Fruit fly (Drosophila melanogaster) whole organism, prepupa: ENCODE results near the gene Myo61F.
A peak's percentile ranks its signal among the peaks of the same experiment; 100 is the strongest.

ENCODE experiments used
- Blimp-1 ChIP-seq: fragments of 200-800 bp; sonication (Bioruptor generic); optimal IDR thresholded peaks from 3 replicates; lab custom pipeline; 2017; ENCODE audit warnings: missing biosample characterization, missing genetic modification characterization, mild to moderate bottlenecking, moderate library complexity, missing genetic modification reagents
- CG10631 ChIP-seq: fragments of 200-800 bp; sonication (Bioruptor generic); optimal IDR thresholded peaks from 2 replicates; lab custom pipeline; 2016; ENCODE audit warnings: missing biosample characterization, missing genetic modification characterization
- CG10669 ChIP-seq: fragments of 200-800 bp; sonication (Bioruptor generic); optimal IDR thresholded peaks from 3 replicates; lab custom pipeline; 2018; ENCODE audit warnings: missing biosample characterization, mild to moderate bottlenecking, missing genetic modification characterization, moderate library complexity
- CG11294 ChIP-seq: fragments of 200-800 bp; sonication (Bioruptor generic); IDR thresholded peaks from 2 replicates; pipeline ENCODE4 v1.3.6; 2022; ENCODE audit warnings: missing biosample characterization, missing genetic modification characterization
- CG11762 ChIP-seq: fragments of 200-800 bp; sonication (Bioruptor generic); optimal IDR thresholded peaks from 3 replicates; lab custom pipeline; 2016; ENCODE audit warnings: missing biosample characterization, missing genetic modification characterization; ENCODE audit not compliant: insufficient read depth
- CG11902 ChIP-seq: fragments of 200-800 bp; sonication (Bioruptor generic); optimal IDR thresholded peaks from 3 replicates; lab custom pipeline; 2016; ENCODE audit warnings: missing biosample characterization, missing genetic modification characterization
- CG15336 ChIP-seq: fragments of 200-800 bp; sonication (Bioruptor generic); IDR thresholded peaks from 2 replicates; pipeline ENCODE4 v1.3.6; 2022; ENCODE audit warnings: missing biosample characterization, missing genetic modification characterization
- CG1621 ChIP-seq: fragments of 200-800 bp; sonication (Bioruptor generic); optimal IDR thresholded peaks from 3 replicates; lab custom pipeline; 2018; ENCODE audit warnings: missing biosample characterization, mild to moderate bottlenecking, missing genetic modification characterization
- CG3032 ChIP-seq: fragments of 200-800 bp; optimal IDR thresholded peaks from 2 replicates; lab custom pipeline; 2019; ENCODE audit warnings: missing biosample characterization, mild to moderate bottlenecking, missing genetic modification characterization, moderate library complexity
- CG31627 ChIP-seq: fragments of 200-800 bp; sonication (Bioruptor generic); optimal IDR thresholded peaks from 3 replicates; lab custom pipeline; 2016; ENCODE audit warnings: missing biosample characterization, missing genetic modification characterization
- CG32006 ChIP-seq: fragments of 200-800 bp; sonication (Bioruptor generic); optimal IDR thresholded peaks from 3 replicates; lab custom pipeline; 2017; ENCODE audit warnings: missing biosample characterization, mild to moderate bottlenecking, missing genetic modification characterization
- CG34406 ChIP-seq: fragments of 200-800 bp; sonication (Bioruptor generic); optimal IDR thresholded peaks from 3 replicates; lab custom pipeline; 2016; ENCODE audit warnings: missing biosample characterization, missing genetic modification characterization
- CG3919 ChIP-seq: fragments of 200-800 bp; sonication (Bioruptor generic); optimal IDR thresholded peaks from 3 replicates; lab custom pipeline; 2016; ENCODE audit warnings: missing biosample characterization, missing genetic modification characterization
- CG6276 ChIP-seq: fragments of 200-800 bp; sonication (Bioruptor generic); optimal IDR thresholded peaks from 2 replicates; lab custom pipeline; 2017; ENCODE audit warnings: missing biosample characterization, mild to moderate bottlenecking, missing genetic modification characterization
- CG6792 ChIP-seq: fragments of 200-800 bp; sonication (Bioruptor generic); optimal IDR thresholded peaks from 3 replicates; lab custom pipeline; 2016; ENCODE audit warnings: missing biosample characterization, missing genetic modification characterization
- CG6854 ChIP-seq: fragments of 200-800 bp; sonication (Bioruptor generic); optimal IDR thresholded peaks from 2 replicates; lab custom pipeline; 2017; ENCODE audit warnings: missing biosample characterization, mild to moderate bottlenecking, missing genetic modification characterization
- CG7368 ChIP-seq: fragments of 200-800 bp; sonication (Bioruptor generic); optimal IDR thresholded peaks from 3 replicates; lab custom pipeline; 2016; ENCODE audit warnings: missing biosample characterization, missing genetic modification characterization
- CG8119 ChIP-seq: fragments of 200-800 bp; sonication (Bioruptor generic); IDR thresholded peaks from 3 replicates; pipeline ENCODE4 v1.3.6; 2022; ENCODE audit warnings: missing biosample characterization, missing genetic modification characterization
- CG9139 ChIP-seq: fragments of 200-800 bp; sonication (Bioruptor generic); optimal IDR thresholded peaks from 3 replicates; lab custom pipeline; 2017; ENCODE audit warnings: missing biosample characterization, mild to moderate bottlenecking, missing genetic modification characterization
- Eip75B ChIP-seq: fragments of 200-800 bp; sonication (Bioruptor generic); optimal IDR thresholded peaks from 3 replicates; lab custom pipeline; 2016; ENCODE audit warnings: missing biosample characterization, missing genetic modification characterization
- Eip78C ChIP-seq: fragments of 200-800 bp; sonication (Bioruptor generic); peaks from one replicate; lab custom pipeline; 2016; ENCODE audit warnings: missing biosample characterization, missing genetic modification characterization
- Gug ChIP-seq: fragments of 200-800 bp; sonication (Bioruptor generic); IDR thresholded peaks from 2 replicates; pipeline ENCODE4 v1.3.6; 2022; ENCODE audit warnings: missing biosample characterization, missing genetic modification characterization
- Hr38 ChIP-seq: sonication (Bioruptor generic); optimal IDR thresholded peaks from 2 replicates; lab custom pipeline; 2016; ENCODE audit warnings: missing biosample characterization, missing genetic modification characterization
- Hr4 ChIP-seq: fragments of 200-800 bp; sonication (Bioruptor generic); optimal IDR thresholded peaks from 3 replicates; lab custom pipeline; 2016; ENCODE audit warnings: missing biosample characterization, missing genetic modification characterization
- Lpt ChIP-seq: fragments of 200-800 bp; sonication (Bioruptor generic); optimal IDR thresholded peaks from 3 replicates; lab custom pipeline; 2016; ENCODE audit warnings: missing biosample characterization, missing genetic modification characterization
- Met ChIP-seq: fragments of 200-800 bp; sonication (Bioruptor generic); optimal IDR thresholded peaks from 3 replicates; lab custom pipeline; 2016; ENCODE audit warnings: missing biosample characterization, missing genetic modification characterization
- Smox ChIP-seq: fragments of 200-800 bp; sonication (Bioruptor generic); optimal IDR thresholded peaks from 3 replicates; lab custom pipeline; 2016; ENCODE audit warnings: missing biosample characterization, missing genetic modification characterization
- Sox14 ChIP-seq: fragments of 200-800 bp; sonication (Bioruptor generic); optimal IDR thresholded peaks from 3 replicates; lab custom pipeline; 2016; ENCODE audit warnings: missing biosample characterization, missing genetic modification characterization
- Sox15 ChIP-seq: fragments of 200-800 bp; sonication (Bioruptor generic); optimal IDR thresholded peaks from 3 replicates; lab custom pipeline; 2016; ENCODE audit warnings: missing biosample characterization, missing genetic modification characterization
- achi ChIP-seq: fragments of 200-800 bp; sonication (Bioruptor generic); optimal IDR thresholded peaks from 3 replicates; lab custom pipeline; 2016; ENCODE audit warnings: missing biosample characterization, missing genetic modification characterization
- acj6 ChIP-seq: fragments of 200-800 bp; sonication (Bioruptor generic); optimal IDR thresholded peaks from 3 replicates; lab custom pipeline; 2016; ENCODE audit warnings: missing biosample characterization, missing genetic modification characterization
- cyc ChIP-seq: fragments of 200-800 bp; sonication (Bioruptor generic); optimal IDR thresholded peaks from 3 replicates; lab custom pipeline; 2016; ENCODE audit warnings: missing biosample characterization, missing genetic modification characterization
- dac ChIP-seq: fragments of 200-800 bp; sonication (Bioruptor generic); optimal IDR thresholded peaks from 2 replicates; lab custom pipeline; 2017; ENCODE audit warnings: missing biosample characterization, mild to moderate bottlenecking, missing genetic modification characterization
- dsx ChIP-seq: fragments of 200-800 bp; optimal IDR thresholded peaks from 3 replicates; lab custom pipeline; 2019; ENCODE audit warnings: missing biosample characterization, mild to moderate bottlenecking, missing genetic modification characterization, moderate library complexity; ENCODE audit not compliant: poor library complexity, severe bottlenecking
- eg ChIP-seq: fragments of 200-800 bp; sonication (Bioruptor generic); IDR thresholded peaks from 3 replicates; pipeline ENCODE4 v1.3.6; 2022; ENCODE audit warnings: missing biosample characterization, missing genetic modification characterization
- esn ChIP-seq: fragments of 200-800 bp; sonication (Bioruptor generic); optimal IDR thresholded peaks from 2 replicates; lab custom pipeline; 2016; ENCODE audit warnings: missing biosample characterization, mild to moderate bottlenecking, missing genetic modification characterization, moderate library complexity
- fd85E ChIP-seq: fragments of 200-800 bp; sonication (Bioruptor generic); optimal IDR thresholded peaks from 3 replicates; lab custom pipeline; 2016; ENCODE audit warnings: missing biosample characterization, missing genetic modification characterization
- fkh ChIP-seq: fragments of 200-800 bp; sonication (Bioruptor generic); optimal IDR thresholded peaks from 3 replicates; lab custom pipeline; 2017; ENCODE audit warnings: missing biosample characterization, mild to moderate bottlenecking, missing genetic modification characterization, moderate library complexity
- net ChIP-seq: fragments of 200-800 bp; sonication (Bioruptor generic); optimal IDR thresholded peaks from 3 replicates; lab custom pipeline; 2016; ENCODE audit warnings: missing biosample characterization, missing genetic modification characterization
- pdm3 ChIP-seq: fragments of 200-800 bp; sonication (Bioruptor generic); optimal IDR thresholded peaks from 3 replicates; lab custom pipeline; 2016; ENCODE audit warnings: missing biosample characterization, missing genetic modification characterization
- salr ChIP-seq, 2 experiments: fragments of 200-800 bp; sonication (Bioruptor generic); optimal IDR thresholded peaks; 3 replicates each; lab custom pipeline; 2016 to 2018; ENCODE audit warnings: missing biosample characterization in 2 of 2, missing genetic modification characterization in 2 of 2, mild to moderate bottlenecking in 1 of 2
- spab ChIP-seq: fragments of 200-800 bp; sonication (Bioruptor generic); optimal IDR thresholded peaks from 2 replicates; lab custom pipeline; 2017; ENCODE audit warnings: missing biosample characterization, mild to moderate bottlenecking, missing genetic modification characterization, missing genetic modification reagents
- ss ChIP-seq, 2 experiments: fragments of 200-800 bp; sonication (Bioruptor generic); optimal IDR thresholded peaks; 2 replicates in 1 of 2; 3 replicates in 1 of 2; lab custom pipeline; 2017 to 2018; ENCODE audit warnings: mild to moderate bottlenecking in 2 of 2, missing biosample characterization in 2 of 2, missing genetic modification characterization in 2 of 2, moderate library complexity in 1 of 2
- svp ChIP-seq: fragments of 200-800 bp; sonication (Bioruptor generic); peaks from one replicate; lab custom pipeline; 2016; ENCODE audit warnings: missing biosample characterization, missing genetic modification characterization
- topi ChIP-seq: fragments of 200-800 bp; sonication (Bioruptor generic); optimal IDR thresholded peaks from 3 replicates; lab custom pipeline; 2016; ENCODE audit warnings: missing biosample characterization, missing genetic modification characterization
- vri ChIP-seq: fragments of 200-800 bp; sonication (Bioruptor generic); optimal IDR thresholded peaks from 3 replicates; lab custom pipeline; 2016; ENCODE audit warnings: missing biosample characterization, mild to moderate bottlenecking, missing genetic modification characterization

The Myo61F gene

DNA sequence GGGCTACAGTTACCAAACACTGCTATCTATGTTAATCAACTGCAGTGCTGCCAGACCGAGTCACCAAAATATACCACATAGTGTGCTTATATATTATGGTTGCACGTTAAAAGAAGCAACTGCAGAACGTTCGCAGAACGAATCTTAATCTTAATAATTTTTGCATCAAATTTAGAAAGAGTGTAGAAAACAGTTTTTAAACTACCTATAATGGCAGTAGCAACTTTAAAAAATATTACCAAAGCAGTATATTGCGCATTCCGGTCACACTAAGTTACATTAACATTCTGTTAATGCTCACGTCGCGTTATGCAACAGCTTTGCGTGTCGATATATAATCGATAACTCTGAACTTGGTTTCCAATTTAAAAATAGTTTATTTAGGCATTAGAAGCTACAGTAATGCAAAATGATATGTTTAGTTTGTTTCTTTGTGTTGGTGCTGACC is 23.9 kb downstream of the Myo61F start, which contains the start of gene indra (continued):
- TF ChIP-seq CG3919 (GFP tag; lab: Kevin White, UChicago) (no peak), CG6276 (GFP tag; lab: Kevin White, UChicago) (no peak), Smox (GFP tag; lab: Kevin White, UChicago) (no peak), Sox15 (GFP tag; lab: Kevin White, UChicago) (peak; percentile 38), CG3032 (peak; percentile 49), Lpt (GFP tag; lab: Kevin White, UChicago) (no peak), CG34406 (GFP tag; lab: Kevin White, UChicago) (no peak), CG15336 (no peak), achi (GFP tag; lab: Kevin White, UChicago) (no peak), CG8119 (GFP tag; lab: Robert Waterston, UW) (0 out of 3 replicates have a peak, but pooled peaks have one; percentile 28), svp (GFP tag; lab: Kevin White, UChicago) (peak; percentile 70), esn (GFP tag; lab: Kevin White, UChicago) (peak; percentile 76), vri (GFP tag; lab: Kevin White, UChicago) (peak; percentile 94), CG32006 (GFP tag; lab: Kevin White, UChicago) (no peak), CG11902 (GFP tag; lab: Kevin White, UChicago) (peak; percentile 47), CG9139 (GFP tag; lab: Kevin White, UChicago) (no peak), CG10669 (GFP tag; lab: Kevin White, UChicago) (no peak), dsx (GFP tag; lab: Kevin White, UChicago) (no peak), topi (GFP tag; lab: Kevin White, UChicago) (no peak), acj6 (no peak), CG11762 (GFP tag; lab: Kevin White, UChicago) (peak; percentile 7), eg (GFP tag; lab: Robert Waterston, UW) (peak; percentile 48; the same call in 2 of the 3 replicates), net (no peak), spab (GFP tag; lab: Kevin White, UChicago) (no peak), Hr38 (no peak), CG31627 (peak; percentile 77), Blimp-1 (no peak), Hr4 (no peak), dac (GFP tag; lab: Kevin White, UChicago) (no peak), CG6792 (GFP tag; lab: Kevin White, UChicago) (peak; percentile 46), Sox14 (GFP tag; lab: Kevin White, UChicago) (peak; percentile 66), fd85E (GFP tag; lab: Kevin White, UChicago) (no peak), Met (no peak), Eip75B (GFP tag; lab: Kevin White, UChicago) (no peak)

DNA sequence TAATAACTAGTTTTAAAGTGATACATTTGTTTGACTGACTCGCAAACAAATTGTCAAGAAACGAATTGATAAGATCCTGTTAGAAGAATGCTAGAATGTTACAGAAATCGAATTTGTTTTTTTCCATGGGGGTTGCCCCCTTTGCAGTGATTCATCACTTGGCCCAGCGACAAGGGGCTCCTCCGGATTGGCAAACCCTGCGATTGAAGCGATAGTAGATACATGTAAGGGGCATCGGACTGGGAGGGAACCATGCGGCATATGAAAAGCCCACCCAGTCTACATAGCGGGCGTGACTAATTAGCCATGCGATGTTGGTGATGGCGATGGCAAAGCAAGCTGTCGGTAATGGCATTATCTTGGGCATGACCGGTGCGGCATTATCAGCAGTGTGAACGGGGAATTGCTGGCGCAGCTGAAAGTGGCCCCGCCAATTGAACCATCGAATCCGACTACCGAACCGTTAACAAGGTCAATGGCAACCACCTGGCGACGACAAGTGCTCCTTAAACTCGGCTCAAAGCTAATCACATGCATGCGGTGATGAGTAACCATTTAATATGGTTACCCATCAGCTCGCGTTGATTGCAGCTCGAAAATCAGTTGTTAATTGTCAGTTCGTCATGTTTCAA is 28.8 kb downstream of the Myo61F start:
- peak; percentile 55 for TF ChIP-seq Eip78C (GFP tag; lab: Kevin White, UChicago)
- TF ChIP-seq svp (GFP tag; lab: Kevin White, UChicago), result peak; percentile 90
- TF ChIP-seq CG31627, result no peak

DNA sequence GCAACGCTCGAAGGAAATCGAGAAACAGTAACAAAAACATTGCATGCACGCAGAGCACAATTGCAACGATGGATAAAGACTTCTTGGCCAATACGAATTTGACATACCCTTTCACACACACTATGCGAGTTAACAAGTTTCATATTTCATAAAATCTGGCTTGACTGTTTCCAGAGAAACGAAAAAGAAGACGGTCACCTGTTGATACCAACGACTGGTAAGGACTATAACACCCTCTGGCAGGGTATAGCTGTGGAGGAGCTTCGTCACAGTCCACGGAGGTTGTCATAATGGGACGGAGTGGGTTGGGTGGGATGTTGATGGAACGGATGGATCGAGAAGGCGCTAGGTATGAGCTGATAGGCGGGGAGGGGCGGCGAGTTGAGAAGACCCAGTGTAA is 30.0 kb downstream of the Myo61F start:
- TF ChIP-seq CG10669 (GFP tag; lab: Kevin White, UChicago), result peak; percentile 68
- TF ChIP-seq CG6854, result peak; percentile 31
- TF ChIP-seq pdm3 (GFP tag; lab: Kevin White, UChicago), result peak; percentile 85
- peak; percentile 14 for TF ChIP-seq vri (GFP tag; lab: Kevin White, UChicago)
- TF ChIP-seq CG6276 (GFP tag; lab: Kevin White, UChicago), result no peak
- peak; percentile 73 for TF ChIP-seq achi (GFP tag; lab: Kevin White, UChicago)
- TF ChIP-seq CG11294, result peak; percentile 63
- peak; percentile 80 for TF ChIP-seq CG1621 (tag; lab: Kevin White, UChicago)
- TF ChIP-seq ss (GFP tag; optimal IDR thresholded peaks at IDR 0.05; lab: Kevin White, UChicago), result peak; percentile 83 to 84
- TF ChIP-seq dac (GFP tag; lab: Kevin White, UChicago), result peak; percentile 74
- peak; percentile 81 for TF ChIP-seq Eip75B (GFP tag; lab: Kevin White, UChicago)
- peak; percentile 73 for TF ChIP-seq Gug (GFP tag; lab: Robert Waterston, UW)
- peak; percentile 71 for TF ChIP-seq CG10631 (GFP tag; lab: Kevin White, UChicago)
- TF ChIP-seq CG6792 (GFP tag; lab: Kevin White, UChicago), result peak; percentile 73
- no peak for TF ChIP-seq fkh (GFP tag; lab: Kevin White, UChicago)
- TF ChIP-seq CG3919 (GFP tag; lab: Kevin White, UChicago), result peak; percentile 79
- TF ChIP-seq net, result no peak
- TF ChIP-seq acj6, result peak; percentile 82
- TF ChIP-seq CG11902 (GFP tag; lab: Kevin White, UChicago), result peak; percentile 66
- peak; percentile 78 for TF ChIP-seq cyc (GFP tag; lab: Kevin White, UChicago)
- TF ChIP-seq CG7368, result peak; percentile 58
- peak in 1 of 2 experiments; percentile 74 for TF ChIP-seq salr (GFP tag; optimal IDR thresholded peaks at IDR 0.05; lab: Kevin White, UChicago)
- peak; percentile 86 for TF ChIP-seq svp (GFP tag; lab: Kevin White, UChicago)
- TF ChIP-seq CG34406 (GFP tag; lab: Kevin White, UChicago), result peak; percentile 70
